Fruit fly (Drosophila melanogaster) whole organism, embryonic: Measurements from ENCODE around the gene ph-d.

Experiments used
- Antp ChIP-seq: fragments of 200-800 bp; sonication (Bioruptor generic); optimal IDR thresholded peaks from 3 replicates; lab custom pipeline; 2016; ENCODE audit warnings: missing biosample characterization, missing genetic modification characterization
- Atf-2 ChIP-seq: fragments of 200-800 bp; sonication (Bioruptor generic); optimal IDR thresholded peaks from 2 replicates; lab custom pipeline; 2016; ENCODE audit warnings: missing biosample characterization, missing genetic modification characterization
- Atf3 ChIP-seq: fragments of 200-800 bp; sonication (Bioruptor generic); optimal IDR thresholded peaks from 3 replicates; lab custom pipeline; 2016; ENCODE audit warnings: missing biosample characterization, missing genetic modification characterization
- CG10543 ChIP-seq: fragments of 200-800 bp; sonication (Bioruptor generic); optimal IDR thresholded peaks from 3 replicates; lab custom pipeline; 2017; ENCODE audit warnings: missing biosample characterization, mild to moderate bottlenecking, missing genetic modification characterization, moderate library complexity
- CG11560 ChIP-seq: fragments of 200-800 bp; sonication (Bioruptor generic); IDR thresholded peaks from 3 replicates; pipeline ENCODE4 v1.3.6; 2022; ENCODE audit warnings: missing biosample characterization, missing genetic modification characterization
- CG12942 ChIP-seq: fragments of 200-800 bp; sonication (Bioruptor generic); optimal IDR thresholded peaks from 3 replicates; lab custom pipeline; 2016; ENCODE audit warnings: missing biosample characterization, missing genetic modification characterization
- CG13775 ChIP-seq: fragments of 200-800 bp; sonication (Bioruptor generic); optimal IDR thresholded peaks from 3 replicates; lab custom pipeline; 2017; ENCODE audit warnings: missing biosample characterization, mild to moderate bottlenecking, missing genetic modification characterization
- CG14050 ChIP-seq: fragments of 200-800 bp; sonication (Bioruptor generic); IDR thresholded peaks from 3 replicates; pipeline ENCODE4 v1.3.6; 2022; ENCODE audit warnings: missing biosample characterization, missing genetic modification characterization
- CG16863 ChIP-seq: fragments of 200-800 bp; sonication (Bioruptor generic); optimal IDR thresholded peaks from 3 replicates; lab custom pipeline; 2016; ENCODE audit warnings: missing biosample characterization, missing genetic modification characterization
- CG17361 ChIP-seq: fragments of 200-800 bp; sonication (Bioruptor generic); IDR thresholded peaks from 3 replicates; pipeline ENCODE4 v1.3.6; 2022; ENCODE audit warnings: missing biosample characterization, missing genetic modification characterization
- CG17829 ChIP-seq: fragments of 200-800 bp; optimal IDR thresholded peaks from 2 replicates; lab custom pipeline; 2019; ENCODE audit warnings: missing biosample characterization, mild to moderate bottlenecking, missing genetic modification characterization, moderate library complexity
- CG30020 ChIP-seq: fragments of 200-800 bp; optimal IDR thresholded peaks from 2 replicates; lab custom pipeline; 2019; ENCODE audit warnings: missing biosample characterization, mild to moderate bottlenecking, missing genetic modification characterization, moderate library complexity
- CG32772 ChIP-seq: fragments of 200-800 bp; sonication (Bioruptor generic); IDR thresholded peaks from 2 replicates; pipeline ENCODE4 v1.3.6; 2022; ENCODE audit warnings: missing biosample characterization, missing genetic modification characterization
- CG4404 ChIP-seq: fragments of 200-800 bp; sonication (Bioruptor generic); IDR thresholded peaks from 2 replicates; pipeline ENCODE4 v1.3.6; 2022; ENCODE audit warnings: missing biosample characterization, missing genetic modification characterization
- CG5245 ChIP-seq: fragments of 200-800 bp; sonication (Bioruptor generic); optimal IDR thresholded peaks from 3 replicates; lab custom pipeline; 2016; ENCODE audit warnings: missing biosample characterization, missing genetic modification characterization
- CG7786 ChIP-seq: fragments of 200-800 bp; sonication (Bioruptor generic); optimal IDR thresholded peaks from 2 replicates; lab custom pipeline; 2016; ENCODE audit warnings: missing biosample characterization, missing genetic modification characterization
- CkIIα-i1 ChIP-seq: fragments of 200-800 bp; sonication (Bioruptor generic); IDR thresholded peaks from 2 replicates; pipeline ENCODE4 v1.3.6; 2022; ENCODE audit warnings: missing biosample characterization, missing genetic modification characterization
- CoRest ChIP-seq: fragments of 200-800 bp; sonication (Bioruptor generic); optimal IDR thresholded peaks from 3 replicates; lab custom pipeline; 2018; ENCODE audit warnings: missing biosample characterization, mild to moderate bottlenecking, missing genetic modification characterization, moderate library complexity
- D19B ChIP-seq: fragments of 200-800 bp; sonication (Bioruptor generic); optimal IDR thresholded peaks from 2 replicates; lab custom pipeline; 2017; ENCODE audit warnings: missing biosample characterization, mild to moderate bottlenecking, missing genetic modification characterization
- Dfd ChIP-seq, 2 experiments: fragments of >200 bp; optimal IDR thresholded peaks; 2 replicates each; lab custom pipeline; 2017; ENCODE audit warnings: missing biosample characterization in 2 of 2, missing genetic modification characterization in 2 of 2
- Ets65A ChIP-seq: fragments of 200-800 bp; sonication (Bioruptor generic); peaks from one replicate; lab custom pipeline; 2016; ENCODE audit warnings: missing biosample characterization, missing genetic modification characterization
- H2.0 ChIP-seq: fragments of 200-800 bp; sonication (Bioruptor generic); IDR thresholded peaks from 2 replicates; pipeline ENCODE4 v1.3.6; 2022; ENCODE audit warnings: missing biosample characterization, missing genetic modification characterization
- NC2α ChIP-seq: fragments of 200-800 bp; sonication (Bioruptor generic); optimal IDR thresholded peaks from 2 replicates; lab custom pipeline; 2016; ENCODE audit warnings: missing biosample characterization, missing genetic modification characterization
- NFAT ChIP-seq: fragments of 200-800 bp; sonication (Bioruptor generic); IDR thresholded peaks from 2 replicates; pipeline ENCODE4 v1.3.6; 2022; ENCODE audit warnings: missing biosample characterization, missing genetic modification characterization
- Oaz ChIP-seq: fragments of 200-800 bp; sonication (Bioruptor generic); IDR thresholded peaks from 2 replicates; pipeline ENCODE4 v1.3.6; 2022; ENCODE audit warnings: missing biosample characterization, missing genetic modification characterization
- PHDP ChIP-seq: fragments of 200-800 bp; sonication (Bioruptor generic); optimal IDR thresholded peaks from 3 replicates; lab custom pipeline; 2018; ENCODE audit warnings: missing biosample characterization, mild to moderate bottlenecking, missing genetic modification characterization, moderate library complexity
- Side ChIP-seq: fragments of 200-800 bp; sonication (Bioruptor generic); optimal IDR thresholded peaks from 2 replicates; lab custom pipeline; 2016; ENCODE audit warnings: missing biosample characterization, missing genetic modification characterization
- Ssrp ChIP-seq: fragments of 200-800 bp; sonication (Bioruptor generic); optimal IDR thresholded peaks from 2 replicates; lab custom pipeline; 2018; ENCODE audit warnings: missing biosample characterization, mild to moderate bottlenecking, missing genetic modification characterization, moderate library complexity
- Trl ChIP-seq, 3 experiments: fragments of >200 bp in 2 of 3; fragments of 200-800 bp in 1 of 3; sonication (Bioruptor generic) in 1 of 3; optimal IDR thresholded peaks; 2 replicates in 1 of 3; 3 replicates in 2 of 3; lab custom pipeline; 2016 to 2017; ENCODE audit warnings: missing biosample characterization in 1 of 3, missing genetic modification characterization in 1 of 3
- al ChIP-seq: fragments of 200-800 bp; sonication (Bioruptor generic); IDR thresholded peaks from 2 replicates; pipeline ENCODE4 v1.3.6; 2022; ENCODE audit warnings: missing biosample characterization, missing genetic modification characterization
- ase ChIP-seq: fragments of 200-800 bp; sonication (Bioruptor generic); IDR thresholded peaks from 3 replicates; pipeline ENCODE4 v1.3.6; 2022; ENCODE audit warnings: missing biosample characterization, missing genetic modification characterization
- ash1 ChIP-seq: fragments of 200-800 bp; sonication (Bioruptor generic); optimal IDR thresholded peaks from 2 replicates; lab custom pipeline; 2018; ENCODE audit warnings: missing biosample characterization, mild to moderate bottlenecking, missing genetic modification characterization
- ato ChIP-seq: fragments of 200-800 bp; sonication (Bioruptor generic); IDR thresholded peaks from 2 replicates; pipeline ENCODE4 v1.3.6; 2022; ENCODE audit warnings: missing biosample characterization, missing genetic modification characterization; ENCODE audit not compliant: partially characterized antibody
- br ChIP-seq: fragments of >200 bp; optimal IDR thresholded peaks from 2 replicates; lab custom pipeline; 2017
- corto ChIP-seq: fragments of 200-800 bp; sonication (Bioruptor generic); optimal IDR thresholded peaks from 2 replicates; lab custom pipeline; 2016; ENCODE audit warnings: missing biosample characterization, mild to moderate bottlenecking, missing genetic modification characterization, moderate library complexity
- dati ChIP-seq: fragments of 200-800 bp; sonication (Bioruptor generic); IDR thresholded peaks from 2 replicates; pipeline ENCODE4 v1.3.6; 2022; ENCODE audit warnings: missing biosample characterization, missing genetic modification characterization
- dm ChIP-seq: fragments of 200-800 bp; sonication (Bioruptor generic); optimal IDR thresholded peaks from 3 replicates; lab custom pipeline; 2016; ENCODE audit warnings: missing biosample characterization, missing genetic modification characterization
- dysf ChIP-seq: fragments of 200-800 bp; sonication (Bioruptor generic); IDR thresholded peaks from 3 replicates; pipeline ENCODE4 v1.3.6; 2022; ENCODE audit warnings: missing biosample characterization, missing genetic modification characterization
- eve ChIP-seq, 2 experiments: fragments of >200 bp; optimal IDR thresholded peaks; 2 replicates each; lab custom pipeline; 2017; ENCODE audit warnings: missing biosample characterization in 2 of 2, missing genetic modification characterization in 2 of 2
- exex ChIP-seq: fragments of 200-800 bp; sonication (Bioruptor generic); optimal IDR thresholded peaks from 4 replicates; lab custom pipeline; 2018; ENCODE audit warnings: missing biosample characterization, mild to moderate bottlenecking, missing genetic modification characterization, moderate library complexity
- fd102C ChIP-seq: fragments of 200-800 bp; sonication (Bioruptor generic); optimal IDR thresholded peaks from 2 replicates; lab custom pipeline; 2018; ENCODE audit warnings: missing biosample characterization, mild to moderate bottlenecking, missing genetic modification characterization, moderate library complexity
- gsb-n ChIP-seq: fragments of 200-800 bp; sonication (Bioruptor generic); optimal IDR thresholded peaks from 3 replicates; lab custom pipeline; 2018; ENCODE audit warnings: missing biosample characterization, mild to moderate bottlenecking, missing genetic modification characterization
- h ChIP-seq: fragments of >200 bp; optimal IDR thresholded peaks from 2 replicates; lab custom pipeline; 2017
- hbn ChIP-seq: fragments of 200-800 bp; sonication (Bioruptor generic); IDR thresholded peaks from 2 replicates; pipeline ENCODE4 v1.3.6; 2022; ENCODE audit warnings: missing biosample characterization, missing genetic modification characterization; ENCODE audit not compliant: partially characterized antibody
- hkb ChIP-seq, 2 experiments: fragments of 200-800 bp in 1 of 2; fragments of >200 bp in 1 of 2; sonication (Bioruptor generic) in 1 of 2; IDR thresholded peaks in 1 of 2; optimal IDR thresholded peaks in 1 of 2; 2 replicates each; pipeline versions ENCODE4 v1.3.6 to Lab custom; 2017 to 2022; ENCODE audit warnings: missing biosample characterization in 1 of 2, missing genetic modification characterization in 1 of 2
- nom ChIP-seq: fragments of 200-800 bp; sonication (Bioruptor generic); optimal IDR thresholded peaks from 2 replicates; lab custom pipeline; 2017; ENCODE audit warnings: missing biosample characterization, missing genetic modification characterization, mild to moderate bottlenecking, moderate library complexity, missing genetic modification reagents
- sc ChIP-seq, 3 experiments: fragments of >200 bp in 2 of 3; fragments of 200-800 bp in 1 of 3; sonication (Bioruptor generic) in 1 of 3; optimal IDR thresholded peaks; 2 replicates in 2 of 3; 3 replicates in 1 of 3; lab custom pipeline; 2017; ENCODE audit warnings: mild to moderate bottlenecking in 1 of 3, missing biosample characterization in 1 of 3, missing genetic modification characterization in 1 of 3, missing genetic modification reagents in 1 of 3
- tgo ChIP-seq: fragments of 200-800 bp; sonication (Bioruptor generic); IDR thresholded peaks from 3 replicates; pipeline ENCODE4 v1.3.6; 2022; ENCODE audit warnings: missing biosample characterization, missing genetic modification characterization
- tll ChIP-seq, 2 experiments: fragments of 200-800 bp in 1 of 2; fragments of >200 bp in 1 of 2; sonication (Bioruptor generic) in 1 of 2; optimal IDR thresholded peaks; 2 replicates each; lab custom pipeline; 2017 to 2019; ENCODE audit warnings: missing biosample characterization in 2 of 2, missing genetic modification characterization in 2 of 2, mild to moderate bottlenecking in 1 of 2, moderate library complexity in 1 of 2
- zen2 ChIP-seq: fragments of 200-800 bp; sonication (Bioruptor generic); IDR thresholded peaks from 3 replicates; pipeline ENCODE4 v1.3.6; 2022; ENCODE audit warnings: missing biosample characterization, missing genetic modification characterization; ENCODE audit not compliant: partially characterized antibody

The ph-d gene

dm6 chrX:2083678-2084162, 39.4 kb downstream of the ph-d start (continued):
- TF ChIP-seq zen2 (GFP tag; lab: Robert Waterston, UW): peak; percentile 54; the same call in 1 of the 3 replicates
- TF ChIP-seq Dfd (GFP tag; optimal IDR thresholded peaks at IDR 0.05; lab: Kevin White, UChicago): no peak
- no peak for TF ChIP-seq tll (GFP tag; optimal IDR thresholded peaks at IDR 0.05; lab: Kevin White, UChicago)
- TF ChIP-seq CG14050 (GFP tag; lab: Robert Waterston, UW): peak; percentile 75
- TF ChIP-seq hbn (GFP tag; lab: Robert Waterston, UW): no peak
- peak; percentile 67 for TF ChIP-seq CG5245
- TF ChIP-seq Oaz (GFP tag; lab: Robert Waterston, UW): peak; percentile 68; the same call in 1 of the 2 replicates
- peak; percentile 75 for TF ChIP-seq Ssrp (tag; lab: Kevin White, UChicago)
- peak; percentile 50 for TF ChIP-seq CG10543 (GFP tag; lab: Kevin White, UChicago)
- TF ChIP-seq NFAT (GFP tag; lab: Robert Waterston, UW): peak; percentile 62
- peak; percentile 60 for TF ChIP-seq CG13775 (GFP tag; lab: Kevin White, UChicago)
- no peak for TF ChIP-seq h (lab: Kevin White, UChicago)
- TF ChIP-seq CG4404 (GFP tag; lab: Robert Waterston, UW): peak; percentile 67
- TF ChIP-seq CG11560: peak; percentile 74; the same call in 2 of the 3 replicates
- TF ChIP-seq eve (GFP tag; optimal IDR thresholded peaks at IDR 0.05; lab: Kevin White, UChicago): no peak
- TF ChIP-seq H2.0 (GFP tag; lab: Robert Waterston, UW): peak; percentile 82
- TF ChIP-seq hkb (optimal IDR thresholded peaks at IDR 0.05; lab: Kevin White, UChicago): no peak
- TF ChIP-seq hkb (GFP tag; IDR thresholded peaks at IDR 0.05; lab: Robert Waterston, UW): peak; percentile 91
- TF ChIP-seq Atf3 (GFP tag; lab: Kevin White, UChicago): peak; percentile 88
- TF ChIP-seq exex (tag; lab: Kevin White, UChicago): no peak
- TF ChIP-seq Ets65A: peak; percentile 97
- no peak for TF ChIP-seq sc (optimal IDR thresholded peaks at IDR 0.05; lab: Kevin White, UChicago)
- TF ChIP-seq sc (GFP tag; optimal IDR thresholded peaks at IDR 0.05; lab: Kevin White, UChicago): peak; percentile 57
- peak; percentile 74 for TF ChIP-seq dm
- no peak for TF ChIP-seq CkIIα-i1 (GFP tag; lab: Robert Waterston, UW)
- peak; percentile 83 for TF ChIP-seq nom (GFP tag; lab: Kevin White, UChicago)
- peak; percentile 77 for TF ChIP-seq ase (GFP tag; lab: Robert Waterston, UW)
- TF ChIP-seq tgo (GFP tag; lab: Robert Waterston, UW): peak; percentile 84
- peak; percentile 83 for TF ChIP-seq CG7786
- TF ChIP-seq al (GFP tag; lab: Robert Waterston, UW): peak; percentile 64
- peak; percentile 83 for TF ChIP-seq CG32772 (GFP tag; lab: Robert Waterston, UW)
- TF ChIP-seq Trl (optimal IDR thresholded peaks at IDR 0.05; lab: Kevin White, UChicago): peak; percentile 84 to 97
- peak; percentile 83 for TF ChIP-seq Trl (GFP tag; optimal IDR thresholded peaks at IDR 0.05; lab: Kevin White, UChicago)
- TF ChIP-seq dysf (GFP tag; lab: Robert Waterston, UW): peak; percentile 89
- TF ChIP-seq CG17829 (tag; lab: Kevin White, UChicago): peak; percentile 82
- TF ChIP-seq D19B (GFP tag; lab: Kevin White, UChicago): peak; percentile 97
- peak; percentile 84 for TF ChIP-seq PHDP (tag; lab: Kevin White, UChicago)
- TF ChIP-seq Atf-2 (GFP tag; lab: Kevin White, UChicago): peak; percentile 79
- TF ChIP-seq CG17361: peak; percentile 63
- TF ChIP-seq Antp (GFP tag; lab: Kevin White, UChicago): peak; percentile 88
- TF ChIP-seq br: no peak
- peak; percentile 85 for TF ChIP-seq gsb-n
- peak; percentile 62 for TF ChIP-seq dati
- peak; percentile 90 for TF ChIP-seq CG16863 (GFP tag; lab: Kevin White, UChicago)
- no peak for TF ChIP-seq CG30020 (tag; lab: Kevin White, UChicago)
- peak; percentile 82 for TF ChIP-seq Side (GFP tag; lab: Kevin White, UChicago)
- TF ChIP-seq ash1 (GFP tag; lab: Kevin White, UChicago): no peak
- TF ChIP-seq corto (GFP tag; lab: Kevin White, UChicago): peak; percentile 77
- TF ChIP-seq CoRest: peak; percentile 78
- TF ChIP-seq CG12942: peak; percentile 76
- peak; percentile 69 for TF ChIP-seq NC2α (GFP tag; lab: Kevin White, UChicago)
- no peak for TF ChIP-seq ato (GFP tag; lab: Robert Waterston, UW)
- TF ChIP-seq fd102C (GFP tag; lab: Kevin White, UChicago): no peak
